Fruit fly (Drosophila melanogaster) whole organism, prepupa: ENCODE measurements around the gene Shmt.

Source experiments
- Blimp-1 ChIP-seq: fragments of 200-800 bp; sonication (Bioruptor generic); optimal IDR thresholded peaks from 3 replicates; lab custom pipeline; 2017; ENCODE audit warnings: missing biosample characterization, missing genetic modification characterization, mild to moderate bottlenecking, moderate library complexity, missing genetic modification reagents
- CG10631 ChIP-seq: fragments of 200-800 bp; sonication (Bioruptor generic); optimal IDR thresholded peaks from 2 replicates; lab custom pipeline; 2016; ENCODE audit warnings: missing biosample characterization, missing genetic modification characterization
- CG11902 ChIP-seq: fragments of 200-800 bp; sonication (Bioruptor generic); optimal IDR thresholded peaks from 3 replicates; lab custom pipeline; 2016; ENCODE audit warnings: missing biosample characterization, missing genetic modification characterization
- CG15336 ChIP-seq: fragments of 200-800 bp; sonication (Bioruptor generic); IDR thresholded peaks from 2 replicates; pipeline ENCODE4 v1.3.6; 2022; ENCODE audit warnings: missing biosample characterization, missing genetic modification characterization
- CG1621 ChIP-seq: fragments of 200-800 bp; sonication (Bioruptor generic); optimal IDR thresholded peaks from 3 replicates; lab custom pipeline; 2018; ENCODE audit warnings: missing biosample characterization, mild to moderate bottlenecking, missing genetic modification characterization
- CG31627 ChIP-seq: fragments of 200-800 bp; sonication (Bioruptor generic); optimal IDR thresholded peaks from 3 replicates; lab custom pipeline; 2016; ENCODE audit warnings: missing biosample characterization, missing genetic modification characterization
- CG34406 ChIP-seq: fragments of 200-800 bp; sonication (Bioruptor generic); optimal IDR thresholded peaks from 3 replicates; lab custom pipeline; 2016; ENCODE audit warnings: missing biosample characterization, missing genetic modification characterization
- CG4318 ChIP-seq: fragments of 200-800 bp; sonication (Bioruptor generic); optimal IDR thresholded peaks from 3 replicates; lab custom pipeline; 2017; ENCODE audit warnings: missing biosample characterization, mild to moderate bottlenecking, missing genetic modification characterization
- CG6163 ChIP-seq: fragments of 200-800 bp; sonication (Bioruptor generic); IDR thresholded peaks from 3 replicates; pipeline ENCODE4 v1.3.6; 2022; ENCODE audit warnings: missing biosample characterization, missing genetic modification characterization
- CG6854 ChIP-seq: fragments of 200-800 bp; sonication (Bioruptor generic); optimal IDR thresholded peaks from 2 replicates; lab custom pipeline; 2017; ENCODE audit warnings: missing biosample characterization, mild to moderate bottlenecking, missing genetic modification characterization
- CG8632 ChIP-seq: fragments of 200-800 bp; sonication (Bioruptor generic); optimal IDR thresholded peaks from 3 replicates; lab custom pipeline; 2016; ENCODE audit warnings: missing biosample characterization, missing genetic modification characterization
- CG9139 ChIP-seq: fragments of 200-800 bp; sonication (Bioruptor generic); optimal IDR thresholded peaks from 3 replicates; lab custom pipeline; 2017; ENCODE audit warnings: missing biosample characterization, mild to moderate bottlenecking, missing genetic modification characterization
- Eip78C ChIP-seq: fragments of 200-800 bp; sonication (Bioruptor generic); peaks from one replicate; lab custom pipeline; 2016; ENCODE audit warnings: missing biosample characterization, missing genetic modification characterization
- Ets96B ChIP-seq: fragments of 200-800 bp; optimal IDR thresholded peaks from 2 replicates; lab custom pipeline; 2019; ENCODE audit warnings: missing biosample characterization, mild to moderate bottlenecking, missing genetic modification characterization, moderate library complexity
- Gug ChIP-seq: fragments of 200-800 bp; sonication (Bioruptor generic); IDR thresholded peaks from 2 replicates; pipeline ENCODE4 v1.3.6; 2022; ENCODE audit warnings: missing biosample characterization, missing genetic modification characterization
- Hr38 ChIP-seq: sonication (Bioruptor generic); optimal IDR thresholded peaks from 2 replicates; lab custom pipeline; 2016; ENCODE audit warnings: missing biosample characterization, missing genetic modification characterization
- Hr4 ChIP-seq: fragments of 200-800 bp; sonication (Bioruptor generic); optimal IDR thresholded peaks from 3 replicates; lab custom pipeline; 2016; ENCODE audit warnings: missing biosample characterization, missing genetic modification characterization
- Lpt ChIP-seq: fragments of 200-800 bp; sonication (Bioruptor generic); optimal IDR thresholded peaks from 3 replicates; lab custom pipeline; 2016; ENCODE audit warnings: missing biosample characterization, missing genetic modification characterization
- OdsH ChIP-seq: fragments of 200-800 bp; sonication (Bioruptor generic); optimal IDR thresholded peaks from 3 replicates; lab custom pipeline; 2016; ENCODE audit warnings: missing biosample characterization, missing genetic modification characterization
- Smox ChIP-seq: fragments of 200-800 bp; sonication (Bioruptor generic); optimal IDR thresholded peaks from 3 replicates; lab custom pipeline; 2016; ENCODE audit warnings: missing biosample characterization, missing genetic modification characterization
- Sox102F ChIP-seq: fragments of 200-800 bp; sonication (Bioruptor generic); optimal IDR thresholded peaks from 2 replicates; lab custom pipeline; 2016; ENCODE audit warnings: missing biosample characterization, mild to moderate bottlenecking, missing genetic modification characterization
- Sox14 ChIP-seq: fragments of 200-800 bp; sonication (Bioruptor generic); optimal IDR thresholded peaks from 3 replicates; lab custom pipeline; 2016; ENCODE audit warnings: missing biosample characterization, missing genetic modification characterization
- Sox15 ChIP-seq: fragments of 200-800 bp; sonication (Bioruptor generic); optimal IDR thresholded peaks from 3 replicates; lab custom pipeline; 2016; ENCODE audit warnings: missing biosample characterization, missing genetic modification characterization
- acj6 ChIP-seq: fragments of 200-800 bp; sonication (Bioruptor generic); optimal IDR thresholded peaks from 3 replicates; lab custom pipeline; 2016; ENCODE audit warnings: missing biosample characterization, missing genetic modification characterization
- cyc ChIP-seq: fragments of 200-800 bp; sonication (Bioruptor generic); optimal IDR thresholded peaks from 3 replicates; lab custom pipeline; 2016; ENCODE audit warnings: missing biosample characterization, missing genetic modification characterization
- eg ChIP-seq: fragments of 200-800 bp; sonication (Bioruptor generic); IDR thresholded peaks from 3 replicates; pipeline ENCODE4 v1.3.6; 2022; ENCODE audit warnings: missing biosample characterization, missing genetic modification characterization
- fd85E ChIP-seq: fragments of 200-800 bp; sonication (Bioruptor generic); optimal IDR thresholded peaks from 3 replicates; lab custom pipeline; 2016; ENCODE audit warnings: missing biosample characterization, missing genetic modification characterization
- lz ChIP-seq: fragments of 200-800 bp; sonication (Bioruptor generic); optimal IDR thresholded peaks from 3 replicates; lab custom pipeline; 2016; ENCODE audit warnings: missing biosample characterization, missing genetic modification characterization
- net ChIP-seq: fragments of 200-800 bp; sonication (Bioruptor generic); optimal IDR thresholded peaks from 3 replicates; lab custom pipeline; 2016; ENCODE audit warnings: missing biosample characterization, missing genetic modification characterization
- pdm3 ChIP-seq: fragments of 200-800 bp; sonication (Bioruptor generic); optimal IDR thresholded peaks from 3 replicates; lab custom pipeline; 2016; ENCODE audit warnings: missing biosample characterization, missing genetic modification characterization
- salr ChIP-seq, 2 experiments: fragments of 200-800 bp; sonication (Bioruptor generic); optimal IDR thresholded peaks; 3 replicates each; lab custom pipeline; 2016 to 2018; ENCODE audit warnings: missing biosample characterization in 2 of 2, missing genetic modification characterization in 2 of 2, mild to moderate bottlenecking in 1 of 2
- spab ChIP-seq: fragments of 200-800 bp; sonication (Bioruptor generic); optimal IDR thresholded peaks from 2 replicates; lab custom pipeline; 2017; ENCODE audit warnings: missing biosample characterization, mild to moderate bottlenecking, missing genetic modification characterization, missing genetic modification reagents
- ss ChIP-seq, 2 experiments: fragments of 200-800 bp; sonication (Bioruptor generic); optimal IDR thresholded peaks; 2 replicates in 1 of 2; 3 replicates in 1 of 2; lab custom pipeline; 2017 to 2018; ENCODE audit warnings: mild to moderate bottlenecking in 2 of 2, missing biosample characterization in 2 of 2, missing genetic modification characterization in 2 of 2, moderate library complexity in 1 of 2
- svp ChIP-seq: fragments of 200-800 bp; sonication (Bioruptor generic); peaks from one replicate; lab custom pipeline; 2016; ENCODE audit warnings: missing biosample characterization, missing genetic modification characterization
- vri ChIP-seq: fragments of 200-800 bp; sonication (Bioruptor generic); optimal IDR thresholded peaks from 3 replicates; lab custom pipeline; 2016; ENCODE audit warnings: missing biosample characterization, mild to moderate bottlenecking, missing genetic modification characterization

Gene Shmt

dm6 chrX:5965517-5966397, 49.2 kb upstream of the Shmt start, which contains the start of gene Grip (continued):
- TF ChIP-seq Hr4 (GFP tag; lab: Kevin White, UChicago) (peak; percentile 21), Blimp-1 (GFP tag; lab: Kevin White, UChicago) (no peak), CG9139 (GFP tag; lab: Kevin White, UChicago) (no peak), Ets96B (tag; lab: Kevin White, UChicago) (peak; percentile 20), OdsH (peak; percentile 7), CG8632 (GFP tag; lab: Kevin White, UChicago) (peak; percentile 6), svp (GFP tag; lab: Kevin White, UChicago) (peak; percentile 60), CG15336 (GFP tag; lab: Robert Waterston, UW) (peak; percentile 25), lz (no peak), CG6163 (GFP tag; lab: Robert Waterston, UW) (0 out of 3 replicates have a peak, but pooled peaks have one; percentile 9)

dm6 chrX:5964169-5964686, 47.6 kb upstream of the Shmt start:
- TF ChIP-seq CG34406 (GFP tag; lab: Kevin White, UChicago), result no peak
- no peak for TF ChIP-seq CG6854 (GFP tag; lab: Kevin White, UChicago)
- TF ChIP-seq Eip78C (GFP tag; lab: Kevin White, UChicago), result peak; percentile 11

dm6 chrX:5956646-5957441, 40.2 kb upstream of the Shmt start:
- TF ChIP-seq svp (GFP tag; lab: Kevin White, UChicago), result peak; percentile 94
- TF ChIP-seq vri (GFP tag; lab: Kevin White, UChicago), result no peak

- TF ChIP-seq Hr4 (GFP tag; lab: Kevin White, UChicago), result no peak
- TF ChIP-seq vri (GFP tag; lab: Kevin White, UChicago), result peak; percentile 48
These were observed 38.6 kb upstream of the Shmt start, which contains the start of gene CG6067 for dm6 chrX:5955207-5955679. TSS of gene CG6067 (plus strand) at chrX:5955629.

dm6 chrX:5952265-5952664, 35.7 kb upstream of the Shmt start, which contains the start of gene CG6048:
TSS of gene CG6048 (plus strand) at chrX:5952565.
- TF ChIP-seq CG10631 (GFP tag; lab: Kevin White, UChicago) (no peak), CG31627 (GFP tag; lab: Kevin White, UChicago) (no peak), eg (GFP tag; lab: Robert Waterston, UW) (no peak), net (GFP tag; lab: Kevin White, UChicago) (no peak), CG1621 (tag; lab: Kevin White, UChicago) (no peak), CG6854 (GFP tag; lab: Kevin White, UChicago) (no peak), fd85E (GFP tag; lab: Kevin White, UChicago) (no peak), salr (GFP tag; optimal IDR thresholded peaks at IDR 0.05; lab: Kevin White, UChicago) (no peak), CG11902 (GFP tag; lab: Kevin White, UChicago) (no peak), Lpt (GFP tag; lab: Kevin White, UChicago) (no peak), ss (GFP tag; optimal IDR thresholded peaks at IDR 0.05; lab: Kevin White, UChicago) (no peak), pdm3 (GFP tag; lab: Kevin White, UChicago) (no peak)

- TF ChIP-seq Smox, result no peak
- TF ChIP-seq cyc (GFP tag; lab: Kevin White, UChicago), result no peak
- no peak for TF ChIP-seq Sox14 (GFP tag; lab: Kevin White, UChicago)
- TF ChIP-seq CG6163 (GFP tag; lab: Robert Waterston, UW), result no peak
- TF ChIP-seq Hr38 (GFP tag; lab: Kevin White, UChicago), result no peak
- no peak for TF ChIP-seq CG9139 (GFP tag; lab: Kevin White, UChicago)
- TF ChIP-seq spab (GFP tag; lab: Kevin White, UChicago), result no peak
- TF ChIP-seq OdsH, result no peak
- no peak for TF ChIP-seq Gug (GFP tag; lab: Robert Waterston, UW)
- no peak for TF ChIP-seq acj6
- TF ChIP-seq Hr4 (GFP tag; lab: Kevin White, UChicago), result no peak
- TF ChIP-seq CG6854 (GFP tag; lab: Kevin White, UChicago), result no peak
- TF ChIP-seq CG4318, result no peak
- TF ChIP-seq Sox102F (GFP tag; lab: Kevin White, UChicago), result no peak
- no peak for TF ChIP-seq svp (GFP tag; lab: Kevin White, UChicago)
- no peak for TF ChIP-seq Sox15 (GFP tag; lab: Kevin White, UChicago)
- TF ChIP-seq, all 60 proteins: peak for 0
These were observed 33.4 kb upstream of the Shmt start, which contains the start of gene CG32755 for dm6 chrX:5949951-5950350. TSS of gene CG32755 (plus strand) at chrX:5950251.
